Worm (Caenorhabditis elegans): ENCODE results near the gene gip-1.

DNA sequence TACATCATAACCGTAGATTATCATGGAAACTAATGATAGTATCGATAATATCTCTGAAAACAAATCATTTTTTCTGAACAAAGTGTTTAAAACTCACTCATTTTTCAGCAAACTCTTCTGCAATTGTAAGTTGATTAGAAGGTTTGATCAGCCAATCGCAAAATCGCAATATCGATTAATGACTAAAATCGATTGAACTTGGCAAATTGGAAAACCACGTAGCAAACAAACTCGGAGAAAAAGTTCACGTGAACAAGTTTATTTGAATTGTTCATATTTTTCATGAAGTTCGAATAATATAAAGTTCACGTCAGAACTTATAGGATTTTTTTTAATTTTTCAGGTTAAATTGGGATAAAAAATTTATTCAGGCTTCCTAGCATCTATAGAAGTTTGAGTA lies 24.5 kb downstream of the gip-1 start, which contains the start of gene H04J21.1:
- TF ChIP-seq skn-1 (tag; optimal IDR thresholded peaks at IDR 0.05) (no peak), pqm-1 (tag; optimal IDR thresholded peaks at IDR 0.05) (no peak)

All from whole organism, L3 larva.